Worm (Caenorhabditis elegans): Measurements from ENCODE around the gene B0001.8.

The B0001.8 gene

ce11 chrIV:12157915-12158314 lies 17.1 kb upstream of the B0001.8 start:
- TF ChIP-seq nhr-25 (tag; optimal IDR thresholded peaks at IDR 0.05) = peak; percentile 7
- TF ChIP-seq nhr-67 (tag; optimal IDR thresholded peaks at IDR 0.05) = no peak
- TF ChIP-seq ceh-28 (tag; optimal IDR thresholded peaks at IDR 0.05) = peak; percentile 34

ce11 chrIV:12156642-12157233 lies 15.9 kb upstream of the B0001.8 start, which contains the start of gene eri-12:
TSS of gene eri-12 (plus strand) at chrIV:12156838.
- TF ChIP-seq nhr-11 (tag; optimal IDR thresholded peaks at IDR 0.05) (no peak), ceh-28 (tag; optimal IDR thresholded peaks at IDR 0.05) (no peak), ztf-4 (tag; optimal IDR thresholded peaks at IDR 0.05) (no peak), pha-4 (tag; optimal IDR thresholded peaks at IDR 0.05) (peak; percentile 0), tbx-2 (tag; optimal IDR thresholded peaks at IDR 0.05) (no peak), nhr-77 (tag; optimal IDR thresholded peaks at IDR 0.05) (no peak), daf-12 (tag; optimal IDR thresholded peaks at IDR 0.05) (no peak), jun-1 (tag; optimal IDR thresholded peaks at IDR 0.05) (no peak), zag-1 (tag; optimal IDR thresholded peaks at IDR 0.05) (no peak)

- TF ChIP-seq R02D3.7 (tag; optimal IDR thresholded peaks at IDR 0.05) (no peak), aly-2 (tag; optimal IDR thresholded peaks at IDR 0.05) (no peak), hmg-11 (tag; optimal IDR thresholded peaks at IDR 0.05) (no peak), ztf-11 (tag; optimal IDR thresholded peaks at IDR 0.05) (no peak), nhr-12 (tag; optimal IDR thresholded peaks at IDR 0.05) (no peak), lsy-12 (tag; optimal IDR thresholded peaks at IDR 0.05) (no peak), zag-1 (tag; optimal IDR thresholded peaks at IDR 0.05) (no peak), unc-62 (GFP tag; optimal IDR thresholded peaks at IDR 0.05) (no peak), nhr-237 (tag; optimal IDR thresholded peaks at IDR 0.05) (no peak), nhr-43 (tag; optimal IDR thresholded peaks at IDR 0.05; ENCODE audit: poor library complexity, severe bottlenecking) (no peak)
Observed at ce11 chrIV:12154195-12154677, 13.4 kb upstream of the B0001.8 start, which contains the start of gene B0001.7. TSS of gene B0001.7 (minus strand) at chrIV:12154245.

- TF ChIP-seq ama-1 (optimal IDR thresholded peaks at IDR 0.05) = no peak
- TF ChIP-seq ceh-9 (tag; optimal IDR thresholded peaks at IDR 0.05) = no peak
- no peak for TF ChIP-seq aly-2 (tag; optimal IDR thresholded peaks at IDR 0.05)
- TF ChIP-seq ceh-16 (tag; optimal IDR thresholded peaks at IDR 0.05) = no peak
- no peak for TF ChIP-seq eor-1 (tag; optimal IDR thresholded peaks at IDR 0.05)
- TF ChIP-seq egl-27 (tag; optimal IDR thresholded peaks at IDR 0.05) = no peak
- TF ChIP-seq nhr-67 (tag; optimal IDR thresholded peaks at IDR 0.05) = no peak
- no peak for TF ChIP-seq pha-4 (tag; optimal IDR thresholded peaks at IDR 0.05)
- TF ChIP-seq nhr-25 (tag; optimal IDR thresholded peaks at IDR 0.05) = no peak
- TF ChIP-seq pqm-1 (tag; optimal IDR thresholded peaks at IDR 0.05) = no peak
- TF ChIP-seq nhr-76 (tag; optimal IDR thresholded peaks at IDR 0.05) = no peak
- TF ChIP-seq ceh-28 (tag; optimal IDR thresholded peaks at IDR 0.05) = no peak
- TF ChIP-seq ZK546.5 (tag; optimal IDR thresholded peaks at IDR 0.05) = no peak
- TF ChIP-seq sea-2 (GFP tag; optimal IDR thresholded peaks at IDR 0.05) = no peak
- no peak for TF ChIP-seq lsy-12 (tag; optimal IDR thresholded peaks at IDR 0.05)
- no peak for TF ChIP-seq fkh-2 (tag; optimal IDR thresholded peaks at IDR 0.05)
Observed at ce11 chrIV:12150877-12151276, 10.0 kb upstream of the B0001.8 start, which contains the start of gene B0001.2. TSS of gene B0001.2 (minus strand) at chrIV:12150977.

ce11 chrIV:12149609-12150008 lies 8.8 kb upstream of the B0001.8 start:
- TF ChIP-seq tbx-2 (tag; optimal IDR thresholded peaks at IDR 0.05) (no peak), sea-2 (GFP tag; optimal IDR thresholded peaks at IDR 0.05) (no peak), ztf-4 (tag; optimal IDR thresholded peaks at IDR 0.05) (no peak), unc-62 (GFP tag; optimal IDR thresholded peaks at IDR 0.05) (no peak), daf-12 (tag; optimal IDR thresholded peaks at IDR 0.05) (no peak), nhr-28 (tag; optimal IDR thresholded peaks at IDR 0.05) (no peak)

- TF ChIP-seq hmg-11 (tag; optimal IDR thresholded peaks at IDR 0.05) = peak; percentile 14
- TF ChIP-seq unc-39 (tag; optimal IDR thresholded peaks at IDR 0.05) = no peak
- no peak for TF ChIP-seq ztf-11 (tag; optimal IDR thresholded peaks at IDR 0.05)
Observed at ce11 chrIV:12145681-12146080, 4.8 kb upstream of the B0001.8 start, which contains the start of gene B0001.3. TSS of gene B0001.3 (minus strand) at chrIV:12145735.

Measured in whole organism, L3 larva.